Worm (Caenorhabditis elegans) whole organism, L1 larva: ENCODE data around the gene cct-7.

Experiments
- ama-1 ChIP-seq: fragments of 150-350 bp; optimal IDR thresholded peaks from 2 replicates; lab custom pipeline; 2014
- egl-27 ChIP-seq, 2 experiments: fragments of 150-350 bp in 1 of 2; sonication (generic microtip); optimal IDR thresholded peaks; 3 replicates each; lab custom pipeline; 2017 to 2018; ENCODE audit warnings: missing biosample characterization in 2 of 2, missing genetic modification characterization in 2 of 2, missing genetic modification reagents in 2 of 2
- fkh-10 ChIP-seq: sonication (generic microtip); optimal IDR thresholded peaks from 2 replicates; lab custom pipeline; 2017; ENCODE audit warnings: missing biosample characterization, missing genetic modification reagents, missing genetic modification characterization
- fkh-8 ChIP-seq: sonication (generic microtip); optimal IDR thresholded peaks from 2 replicates; lab custom pipeline; 2016; ENCODE audit warnings: mild to moderate bottlenecking, missing genetic modification characterization, missing compliant biosample characterization
- fos-1 ChIP-seq: fragments of 150-350 bp; optimal IDR thresholded peaks from 2 replicates; lab custom pipeline; 2014; ENCODE audit warnings: missing biosample characterization, missing genetic modification characterization
- lin-13 ChIP-seq: fragments of 150-350 bp; optimal IDR thresholded peaks from 2 replicates; lab custom pipeline; 2014; ENCODE audit warnings: missing biosample characterization, missing genetic modification reagents, missing genetic modification characterization
- mef-2 ChIP-seq: fragments of 150-350 bp; optimal IDR thresholded peaks from 2 replicates; lab custom pipeline; 2014; ENCODE audit warnings: missing biosample characterization, missing genetic modification characterization
- pqm-1 ChIP-seq: sonication (generic microtip); optimal IDR thresholded peaks from 3 replicates; lab custom pipeline; 2017; ENCODE audit warnings: missing biosample characterization, missing genetic modification characterization
- unc-86 ChIP-seq: sonication (generic microtip); optimal IDR thresholded peaks from 2 replicates; lab custom pipeline; 2016; ENCODE audit warnings: missing genetic modification characterization, missing compliant biosample characterization
- xbp-1 ChIP-seq: sonication (generic microtip); optimal IDR thresholded peaks from 2 replicates; lab custom pipeline; 2016; ENCODE audit warnings: missing genetic modification characterization, missing compliant biosample characterization

ce11 chrV:1829973-1830372, 42.1 kb upstream of the cct-7 start, which contains the start of gene Y32G9B.1:
- TF ChIP-seq lin-13 (GFP tag; lab: Kevin White, UChicago) (no peak), ama-1 (lab: Kevin White, UChicago) (no peak), egl-27 (tag; optimal IDR thresholded peaks at IDR 0.05; lab: Kevin White, UChicago) (no peak), fkh-8 (tag; lab: Kevin White, UChicago) (no peak), xbp-1 (tag; lab: Kevin White, UChicago) (no peak), unc-86 (no peak), fos-1 (tag; lab: Kevin White, UChicago) (no peak), pqm-1 (tag; lab: Kevin White, UChicago) (no peak), mef-2 (tag; lab: Kevin White, UChicago) (no peak), fkh-10 (GFP tag; lab: Kevin White, UChicago) (no peak)
